Fruit fly (Drosophila melanogaster): ENCODE results near the gene CG9922.

Gene CG9922

DNA sequence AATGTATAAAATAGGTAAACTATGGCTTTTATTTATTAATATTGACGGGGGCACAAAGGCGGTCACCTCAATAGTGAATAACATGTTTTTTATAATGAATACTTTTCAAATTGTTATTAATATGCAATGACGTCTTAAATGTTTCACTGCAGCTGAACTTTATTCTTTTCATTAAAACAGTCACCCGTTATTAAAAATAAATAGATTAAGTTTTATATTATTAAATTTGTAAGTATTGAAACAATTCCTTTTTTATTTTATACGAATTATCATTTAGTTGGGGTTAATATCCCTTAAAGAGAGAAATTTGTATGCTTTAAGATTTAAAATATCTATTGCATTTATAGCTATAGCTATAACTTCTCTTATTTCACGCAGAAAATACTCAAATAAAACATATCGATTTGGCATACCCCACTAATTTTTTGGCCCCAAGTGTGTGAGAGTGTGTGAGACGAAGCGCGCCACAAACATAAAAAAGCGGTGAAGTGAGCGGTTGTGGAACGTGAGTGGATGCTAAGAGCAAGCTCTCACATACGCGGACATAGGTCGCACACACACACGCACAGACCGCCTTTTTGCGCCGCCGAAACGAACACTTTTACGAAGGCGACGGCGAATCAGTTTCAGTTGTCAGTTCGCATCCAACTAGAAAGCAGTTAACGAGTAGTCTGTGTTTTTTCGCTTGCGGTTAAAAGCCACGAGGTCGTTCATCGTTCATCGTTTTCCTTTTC lies 20.3 kb upstream of the CG9922 start, which contains the start of gene foxo (continued):
- TF ChIP-seq sens-2 (GFP tag; IDR thresholded peaks at IDR 0.05) (no peak), CG17802 (tag; optimal IDR thresholded peaks at IDR 0.05) (peak; percentile 50), Mad (GFP tag; optimal IDR thresholded peaks at IDR 0.05) (peak; percentile 6), CG4730 (GFP tag; IDR thresholded peaks at IDR 0.05) (no peak; the same call in 1 of the 2 replicates), CrebB (tag; optimal IDR thresholded peaks at IDR 0.05) (peak; percentile 10), CG32767 (GFP tag; IDR thresholded peaks at IDR 0.05) (peak; percentile 48; the same call in 1 of the 2 replicates), Fer1 (GFP tag; optimal IDR thresholded peaks at IDR 0.05) (peak; percentile 83), CG8089 (GFP tag; optimal IDR thresholded peaks at IDR 0.05) (no peak), sisA (GFP tag; IDR thresholded peaks at IDR 0.05) (peak; percentile 27; the same call in 1 of the 2 replicates), CG13424 (tag; optimal IDR thresholded peaks at IDR 0.05) (peak; percentile 88), nerfin-2 (GFP tag; IDR thresholded peaks at IDR 0.05; ENCODE audit: partially characterized antibody) (no peak), CG7271 (tag; optimal IDR thresholded peaks at IDR 0.05) (no peak)

dm6 chr3R:14055944-14056319 lies 19.7 kb upstream of the CG9922 start:
- TF ChIP-seq CG15479 (GFP tag; optimal IDR thresholded peaks at IDR 0.05) (no peak), CG30431 (GFP tag; optimal IDR thresholded peaks at IDR 0.05) (no peak), rib (GFP tag; IDR thresholded peaks at IDR 0.05) (0 out of 2 replicates have a peak, but pooled peaks have one; percentile 35), CG3163 (GFP tag; optimal IDR thresholded peaks at IDR 0.05) (peak; percentile 54), ems (GFP tag; optimal IDR thresholded peaks at IDR 0.05) (no peak), unc-4 (GFP tag; IDR thresholded peaks at IDR 0.05; ENCODE audit: partially characterized antibody) (0 out of 2 replicates have a peak, but pooled peaks have one; percentile 24), z (GFP tag; IDR thresholded peaks at IDR 0.05) (peak; percentile 76; the same call in 2 of the 3 replicates), ci (GFP tag; IDR thresholded peaks at IDR 0.05) (peak; percentile 29; the same call in 1 of the 3 replicates), CG13287 (GFP tag; IDR thresholded peaks at IDR 0.05; ENCODE audit: partially characterized antibody) (peak; percentile 25; the same call in 1 of the 2 replicates), Ets65A (GFP tag) (no peak), grn (GFP tag; optimal IDR thresholded peaks at IDR 0.05) (peak; percentile 69), GATAe (GFP tag; conservative IDR thresholded peaks at IDR 0.05) (peak; percentile 94), fd96Cb (tag; optimal IDR thresholded peaks at IDR 0.05) (no peak), E2f2 (GFP tag; IDR thresholded peaks at IDR 0.05) (0 out of 2 replicates have a peak, but pooled peaks have one; percentile 2), CG8290 (GFP tag; optimal IDR thresholded peaks at IDR 0.05) (no peak), CG8290 (tag; optimal IDR thresholded peaks at IDR 0.05) (peak in 1 of 2 experiments; percentile 56), CG12769 (tag; optimal IDR thresholded peaks at IDR 0.05) (peak; percentile 66), mirr (GFP tag; optimal IDR thresholded peaks at IDR 0.05) (peak; percentile 55), crol (GFP tag; IDR thresholded peaks at IDR 0.05) (peak; percentile 99), CG34422 (GFP tag; IDR thresholded peaks at IDR 0.05) (peak; percentile 6; the same call in 1 of the 3 replicates), cg (GFP tag; optimal IDR thresholded peaks at IDR 0.05) (peak; percentile 21), Jarid2 (GFP tag; optimal IDR thresholded peaks at IDR 0.05) (no peak), cwo (GFP tag; optimal IDR thresholded peaks at IDR 0.05) (peak; percentile 83), CG17912 (GFP tag; optimal IDR thresholded peaks at IDR 0.05) (no peak), Dek (tag; optimal IDR thresholded peaks at IDR 0.05) (no peak), twi (tag; optimal IDR thresholded peaks at IDR 0.05) (no peak), CG16779 (GFP tag; IDR thresholded peaks at IDR 0.05) (0 out of 2 replicates have a peak, but pooled peaks have one; percentile 11), abd-A (tag; optimal IDR thresholded peaks at IDR 0.05) (peak; percentile 74), CG13123 (GFP tag; optimal IDR thresholded peaks at IDR 0.05) (no peak), CG3281 (GFP tag; optimal IDR thresholded peaks at IDR 0.05) (no peak), CG2199 (GFP tag; IDR thresholded peaks at IDR 0.05) (0 out of 3 replicates have a peak, but pooled peaks have one; percentile 48), sd (tag; optimal IDR thresholded peaks at IDR 0.05) (peak; percentile 92), CG34224 (GFP tag; IDR thresholded peaks at IDR 0.05; ENCODE audit: partially characterized antibody) (peak; percentile 11; the same call in 1 of the 3 replicates), Awh (GFP tag; IDR thresholded peaks at IDR 0.05) (peak; percentile 28; the same call in 1 of the 2 replicates), CG6813 (GFP tag; optimal IDR thresholded peaks at IDR 0.05) (no peak), CG34376 (GFP tag; optimal IDR thresholded peaks at IDR 0.05) (peak; percentile 32)
